Fruit fly (Drosophila melanogaster) whole organism, embryonic: ENCODE data around the gene klar.

ENCODE experiments used
- Atf-2 ChIP-seq: fragments of 200-800 bp; sonication (Bioruptor generic); optimal IDR thresholded peaks from 2 replicates; lab custom pipeline; 2016; ENCODE audit warnings: missing biosample characterization, missing genetic modification characterization
- Atf6 ChIP-seq: fragments of 200-800 bp; sonication (Bioruptor generic); IDR thresholded peaks from 2 replicates; pipeline ENCODE4 v1.3.6; 2022; ENCODE audit warnings: missing biosample characterization, missing genetic modification characterization
- Awh ChIP-seq: fragments of 200-800 bp; sonication (Bioruptor generic); IDR thresholded peaks from 2 replicates; pipeline ENCODE4, ENCODE4 v1.3.6; 2022; ENCODE audit warnings: missing biosample characterization, missing genetic modification characterization
- CG10366 ChIP-seq: fragments of 200-800 bp; sonication (Bioruptor generic); IDR thresholded peaks from 2 replicates; pipeline ENCODE4 v1.3.6; 2022; ENCODE audit warnings: missing biosample characterization, missing genetic modification characterization
- CG11696 ChIP-seq: fragments of 200-800 bp; sonication (Bioruptor generic); IDR thresholded peaks from 2 replicates; pipeline ENCODE4 v1.3.6; 2022; ENCODE audit warnings: missing biosample characterization, missing genetic modification characterization
- CG12071 ChIP-seq: fragments of 200-800 bp; sonication (Bioruptor generic); optimal IDR thresholded peaks from 3 replicates; lab custom pipeline; 2018; ENCODE audit warnings: missing biosample characterization, mild to moderate bottlenecking, missing genetic modification characterization
- CG14710 ChIP-seq: fragments of 200-800 bp; sonication (Bioruptor generic); optimal IDR thresholded peaks from 3 replicates; lab custom pipeline; 2019; ENCODE audit warnings: missing biosample characterization, mild to moderate bottlenecking, missing genetic modification characterization, moderate library complexity
- CG14860 ChIP-seq: fragments of 200-800 bp; sonication (Bioruptor generic); IDR thresholded peaks from 3 replicates; pipeline ENCODE4 v1.3.6; 2022; ENCODE audit warnings: missing biosample characterization, missing genetic modification characterization; ENCODE audit not compliant: partially characterized antibody
- CG14965 ChIP-seq: fragments of 200-800 bp; sonication (Bioruptor generic); optimal IDR thresholded peaks from 2 replicates; lab custom pipeline; 2016; ENCODE audit warnings: missing biosample characterization, missing genetic modification characterization, borderline replicate concordance
- CG15601 ChIP-seq: fragments of 200-800 bp; sonication (Bioruptor generic); optimal IDR thresholded peaks from 3 replicates; lab custom pipeline; 2019; ENCODE audit warnings: missing biosample characterization, mild to moderate bottlenecking, missing genetic modification characterization, moderate library complexity
- CG16779 ChIP-seq: fragments of 200-800 bp; sonication (Bioruptor generic); IDR thresholded peaks from 2 replicates; pipeline ENCODE4 v1.3.6; 2022; ENCODE audit warnings: missing biosample characterization, missing genetic modification characterization
- CG16813 ChIP-seq: fragments of 200-800 bp; sonication (Bioruptor generic); IDR thresholded peaks from 3 replicates; pipeline ENCODE4 v1.3.6; 2022; ENCODE audit warnings: missing biosample characterization, missing genetic modification characterization; ENCODE audit not compliant: partially characterized antibody
- CG17359 ChIP-seq: fragments of 200-800 bp; sonication (Bioruptor generic); optimal IDR thresholded peaks from 3 replicates; lab custom pipeline; 2018; ENCODE audit warnings: missing biosample characterization, mild to moderate bottlenecking, missing genetic modification characterization, moderate library complexity
- CG17385 ChIP-seq: fragments of 200-800 bp; sonication (Bioruptor generic); optimal IDR thresholded peaks from 3 replicates; lab custom pipeline; 2018; ENCODE audit warnings: missing biosample characterization, mild to moderate bottlenecking, missing genetic modification characterization
- CG18262 ChIP-seq: fragments of 200-800 bp; optimal IDR thresholded peaks from 3 replicates; lab custom pipeline; 2019; ENCODE audit warnings: missing biosample characterization, mild to moderate bottlenecking, missing genetic modification characterization, moderate library complexity
- CG2199 ChIP-seq: fragments of 200-800 bp; sonication (Bioruptor generic); IDR thresholded peaks from 3 replicates; pipeline ENCODE4 v1.3.6; 2022; ENCODE audit warnings: missing biosample characterization, missing genetic modification characterization
- CG32532 ChIP-seq: fragments of 200-800 bp; sonication (Bioruptor generic); IDR thresholded peaks from 2 replicates; pipeline ENCODE4 v1.3.6; 2022; ENCODE audit warnings: missing biosample characterization, missing genetic modification characterization
- CG32767 ChIP-seq: fragments of 200-800 bp; sonication (Bioruptor generic); IDR thresholded peaks from 2 replicates; pipeline ENCODE4 v1.3.6; 2022; ENCODE audit warnings: missing biosample characterization, missing genetic modification characterization
- CG33557 ChIP-seq: fragments of 200-800 bp; sonication (Bioruptor generic); optimal IDR thresholded peaks from 2 replicates; lab custom pipeline; 2019; ENCODE audit warnings: missing biosample characterization, mild to moderate bottlenecking, missing genetic modification characterization, moderate library complexity
- CG4404 ChIP-seq: fragments of 200-800 bp; sonication (Bioruptor generic); IDR thresholded peaks from 2 replicates; pipeline ENCODE4 v1.3.6; 2022; ENCODE audit warnings: missing biosample characterization, missing genetic modification characterization
- CG6654 ChIP-seq: fragments of 200-800 bp; sonication (Bioruptor generic); optimal IDR thresholded peaks from 2 replicates; lab custom pipeline; 2017; ENCODE audit warnings: missing biosample characterization, mild to moderate bottlenecking, missing genetic modification characterization
- CG6791 ChIP-seq: fragments of 200-800 bp; sonication (Bioruptor generic); IDR thresholded peaks from 3 replicates; pipeline ENCODE4 v1.3.6; 2022; ENCODE audit warnings: missing biosample characterization, missing genetic modification characterization; ENCODE audit not compliant: partially characterized antibody
- CG7372 ChIP-seq: fragments of 200-800 bp; sonication (Bioruptor generic); IDR thresholded peaks from 2 replicates; pipeline ENCODE4 v1.3.6; 2022; ENCODE audit warnings: missing biosample characterization, missing genetic modification characterization
- CG9727 ChIP-seq: fragments of 200-800 bp; sonication (Bioruptor generic); optimal IDR thresholded peaks from 3 replicates; lab custom pipeline; 2017; ENCODE audit warnings: missing biosample characterization, mild to moderate bottlenecking, missing genetic modification characterization
- CkIIα-i1 ChIP-seq: fragments of 200-800 bp; sonication (Bioruptor generic); IDR thresholded peaks from 2 replicates; pipeline ENCODE4 v1.3.6; 2022; ENCODE audit warnings: missing biosample characterization, missing genetic modification characterization
- E2f1 ChIP-seq: fragments of 200-800 bp; sonication (Bioruptor generic); IDR thresholded peaks from 2 replicates; pipeline ENCODE4 v1.3.6; 2022; ENCODE audit warnings: missing biosample characterization, missing genetic modification characterization
- Ets65A ChIP-seq: fragments of 200-800 bp; sonication (Bioruptor generic); peaks from one replicate; lab custom pipeline; 2016; ENCODE audit warnings: missing biosample characterization, missing genetic modification characterization
- HLH3B ChIP-seq: fragments of 200-800 bp; sonication (Bioruptor generic); IDR thresholded peaks from 2 replicates; pipeline ENCODE4 v1.3.6; 2022; ENCODE audit warnings: missing biosample characterization, missing genetic modification characterization
- MTF-1 ChIP-seq: fragments of 200-800 bp; sonication (Bioruptor generic); optimal IDR thresholded peaks from 2 replicates; lab custom pipeline; 2018; ENCODE audit warnings: missing biosample characterization, mild to moderate bottlenecking, missing genetic modification characterization, borderline replicate concordance
- Mrtf ChIP-seq: fragments of 200-800 bp; sonication (Bioruptor generic); IDR thresholded peaks from 3 replicates; pipeline ENCODE4 v1.3.6; 2022; ENCODE audit warnings: missing biosample characterization, missing genetic modification characterization
- Scr ChIP-seq: fragments of 200-800 bp; sonication (Bioruptor generic); IDR thresholded peaks from 2 replicates; pipeline ENCODE4 v1.3.6; 2022; ENCODE audit warnings: missing biosample characterization, missing genetic modification characterization; ENCODE audit not compliant: partially characterized antibody
- Spps ChIP-seq: fragments of 200-800 bp; sonication (Bioruptor generic); optimal IDR thresholded peaks from 2 replicates; lab custom pipeline; 2018; ENCODE audit warnings: missing biosample characterization, mild to moderate bottlenecking, missing genetic modification characterization
- Sry-β ChIP-seq: fragments of 200-800 bp; sonication (Bioruptor generic); optimal IDR thresholded peaks from 2 replicates; lab custom pipeline; 2018; ENCODE audit warnings: missing biosample characterization, mild to moderate bottlenecking, missing genetic modification characterization, moderate library complexity
- Xrp1 ChIP-seq: fragments of 200-800 bp; sonication (Bioruptor generic); IDR thresholded peaks from 2 replicates; pipeline ENCODE4 v1.3.6; 2022; ENCODE audit warnings: missing biosample characterization, missing genetic modification characterization
- ab ChIP-seq: fragments of 200-800 bp; sonication (Bioruptor generic); optimal IDR thresholded peaks from 2 replicates; lab custom pipeline; 2016; ENCODE audit warnings: missing biosample characterization, missing genetic modification characterization
- amos ChIP-seq: fragments of 200-800 bp; sonication (Bioruptor generic); IDR thresholded peaks from 2 replicates; pipeline ENCODE4 v1.3.6; 2022; ENCODE audit warnings: missing biosample characterization, missing genetic modification characterization; ENCODE audit not compliant: partially characterized antibody
- cato ChIP-seq: fragments of 200-800 bp; sonication (Bioruptor generic); optimal IDR thresholded peaks from 2 replicates; lab custom pipeline; 2016; ENCODE audit warnings: missing biosample characterization, missing genetic modification characterization, borderline replicate concordance
- da ChIP-seq: fragments of 200-800 bp; sonication (Bioruptor generic); optimal IDR thresholded peaks from 2 replicates; lab custom pipeline; 2016; ENCODE audit warnings: missing biosample characterization, missing genetic modification characterization
- gce ChIP-seq: fragments of 200-800 bp; sonication (Bioruptor generic); IDR thresholded peaks from 3 replicates; pipeline ENCODE4 v1.3.6; 2022; ENCODE audit warnings: missing biosample characterization, missing genetic modification characterization
- gsb-n ChIP-seq: fragments of 200-800 bp; sonication (Bioruptor generic); optimal IDR thresholded peaks from 3 replicates; lab custom pipeline; 2018; ENCODE audit warnings: missing biosample characterization, mild to moderate bottlenecking, missing genetic modification characterization
- lmd ChIP-seq: fragments of 200-800 bp; sonication (Bioruptor generic); IDR thresholded peaks from 2 replicates; pipeline ENCODE4 v1.3.6; 2022; ENCODE audit warnings: missing biosample characterization, missing genetic modification characterization
- nerfin-2 ChIP-seq: fragments of 200-800 bp; sonication (Bioruptor generic); IDR thresholded peaks from 2 replicates; pipeline ENCODE4 v1.3.6; 2022; ENCODE audit warnings: missing biosample characterization, missing genetic modification characterization; ENCODE audit not compliant: partially characterized antibody
- pfk ChIP-seq: fragments of 200-800 bp; sonication (Bioruptor generic); optimal IDR thresholded peaks from 2 replicates; lab custom pipeline; 2018; ENCODE audit warnings: missing biosample characterization, mild to moderate bottlenecking, missing genetic modification characterization, moderate library complexity
- pum ChIP-seq: fragments of 200-800 bp; sonication (Bioruptor generic); optimal IDR thresholded peaks from 2 replicates; lab custom pipeline; 2016; ENCODE audit warnings: missing biosample characterization, missing genetic modification characterization
- sens ChIP-seq: fragments of 200-800 bp; sonication (Bioruptor generic); peaks from one replicate; lab custom pipeline; 2016; ENCODE audit warnings: missing biosample characterization, missing genetic modification characterization
- sens-2 ChIP-seq: fragments of 200-800 bp; sonication (Bioruptor generic); IDR thresholded peaks from 2 replicates; pipeline ENCODE4 v1.3.6; 2022; ENCODE audit warnings: missing biosample characterization, missing genetic modification characterization
- seq ChIP-seq: fragments of 200-800 bp; sonication (Bioruptor generic); IDR thresholded peaks from 2 replicates; pipeline ENCODE4 v1.3.6; 2022; ENCODE audit warnings: missing biosample characterization, missing genetic modification characterization
- sisA ChIP-seq: fragments of 200-800 bp; sonication (Bioruptor generic); IDR thresholded peaks from 2 replicates; pipeline ENCODE4 v1.3.6; 2022; ENCODE audit warnings: missing biosample characterization, missing genetic modification characterization
- so ChIP-seq: fragments of 200-800 bp; sonication (Bioruptor generic); IDR thresholded peaks from 3 replicates; pipeline ENCODE4 v1.3.6; 2022; ENCODE audit warnings: missing biosample characterization, missing genetic modification characterization
- toy ChIP-seq: fragments of 200-800 bp; sonication (Bioruptor generic); IDR thresholded peaks from 2 replicates; pipeline ENCODE4 v1.3.6; 2022; ENCODE audit warnings: missing biosample characterization, missing genetic modification characterization
- vnd ChIP-seq: fragments of 200-800 bp; sonication (Bioruptor generic); IDR thresholded peaks from 3 replicates; pipeline ENCODE4 v1.3.6; 2022; ENCODE audit warnings: missing biosample characterization, missing genetic modification characterization; ENCODE audit not compliant: partially characterized antibody

The klar gene

dm6 chr3L:390194-390593 lies 150.2 kb downstream of the klar start:
- TF ChIP-seq Xrp1 (GFP tag; lab: Robert Waterston, UW) (peak; percentile 63; the same call in 1 of the 2 replicates), Scr (GFP tag; lab: Robert Waterston, UW) (peak; percentile 65), so (GFP tag; lab: Robert Waterston, UW) (no peak), CG9727 (peak; percentile 6), nerfin-2 (peak; percentile 41; the same call in 1 of the 2 replicates), CG14710 (tag; lab: Kevin White, UChicago) (peak; percentile 22), toy (GFP tag; lab: Robert Waterston, UW) (no peak), cato (GFP tag; lab: Kevin White, UChicago) (no peak), CG16779 (GFP tag; lab: Robert Waterston, UW) (no peak), CG32767 (no peak), CG17359 (tag; lab: Kevin White, UChicago) (no peak), lmd (GFP tag; lab: Robert Waterston, UW) (peak; percentile 16; the same call in 1 of the 2 replicates), pfk (GFP tag; lab: Kevin White, UChicago) (no peak), Atf-2 (GFP tag; lab: Kevin White, UChicago) (no peak), pum (GFP tag; lab: Kevin White, UChicago) (no peak), CG16813 (GFP tag; lab: Robert Waterston, UW) (peak; percentile 64), sens (GFP tag; lab: Kevin White, UChicago) (peak; percentile 57), sens-2 (GFP tag; lab: Robert Waterston, UW) (no peak), Awh (GFP tag; lab: Robert Waterston, UW) (0 out of 2 replicates have a peak, but pooled peaks have one; percentile 14), E2f1 (GFP tag; lab: Robert Waterston, UW) (no peak), CG11696 (GFP tag; lab: Robert Waterston, UW) (no peak), CG14860 (GFP tag; lab: Robert Waterston, UW) (peak; percentile 45; the same call in 1 of the 3 replicates), CG12071 (no peak), Spps (peak; percentile 17), CG6791 (GFP tag; lab: Robert Waterston, UW) (peak; percentile 16; the same call in 1 of the 3 replicates), Mrtf (no peak), MTF-1 (GFP tag; lab: Kevin White, UChicago) (no peak), CG15601 (tag; lab: Kevin White, UChicago) (no peak), amos (peak; percentile 41; the same call in 1 of the 2 replicates), CG6654 (no peak), seq (GFP tag; lab: Robert Waterston, UW) (no peak), CG32532 (GFP tag; lab: Robert Waterston, UW) (0 out of 2 replicates have a peak, but pooled peaks have one; percentile 5), CG33557 (GFP tag; lab: Kevin White, UChicago) (no peak), vnd (0 out of 3 replicates have a peak, but pooled peaks have one; percentile 55), CG4404 (GFP tag; lab: Robert Waterston, UW) (peak; percentile 33; the same call in 1 of the 2 replicates), CG7372 (GFP tag; lab: Robert Waterston, UW) (0 out of 2 replicates have a peak, but pooled peaks have one; percentile 11), sisA (GFP tag; lab: Robert Waterston, UW) (peak; percentile 52), da (GFP tag; lab: Kevin White, UChicago) (no peak), HLH3B (no peak), Sry-β (no peak), CG14965 (GFP tag; lab: Kevin White, UChicago) (no peak), Atf6 (GFP tag; lab: Robert Waterston, UW) (no peak), CkIIα-i1 (GFP tag; lab: Robert Waterston, UW) (no peak), ab (GFP tag; lab: Kevin White, UChicago) (no peak), gce (GFP tag; lab: Robert Waterston, UW) (no peak), Ets65A (GFP tag; lab: Kevin White, UChicago) (peak; percentile 90), CG18262 (tag; lab: Kevin White, UChicago) (peak; percentile 25), gsb-n (tag; lab: Kevin White, UChicago) (no peak), CG10366 (no peak), CG2199 (GFP tag; lab: Robert Waterston, UW) (no peak), CG17385 (GFP tag; lab: Kevin White, UChicago) (no peak)
